Worm (Caenorhabditis elegans) whole organism, mixed stage, embryonic: ENCODE data around the gene T02H6.1.

ENCODE experiments used
- M03D4.4 ChIP-seq: sonication (generic microtip); optimal IDR thresholded peaks from 2 replicates; lab custom pipeline; 2017; ENCODE audit warnings: mild to moderate bottlenecking, missing genetic modification characterization, missing compliant biosample characterization
- bed-3 ChIP-seq: fragments of 200-800 bp; sonication (Bioruptor generic); optimal IDR thresholded peaks from 3 replicates; lab custom pipeline; 2018; ENCODE audit warnings: mild to moderate bottlenecking, missing genetic modification characterization, moderate library complexity, missing compliant biosample characterization
- blmp-1 ChIP-seq: fragments of 150-350 bp; optimal IDR thresholded peaks from 2 replicates; lab custom pipeline; 2014; ENCODE audit warnings: missing biosample characterization, missing genetic modification characterization
- ceh-39 ChIP-seq: fragments of 150-350 bp; optimal IDR thresholded peaks from 2 replicates; lab custom pipeline; 2014; ENCODE audit warnings: missing biosample characterization, missing genetic modification characterization
- ceh-83 ChIP-seq: fragments of 200-800 bp; sonication (Bioruptor generic); optimal IDR thresholded peaks from 2 replicates; lab custom pipeline; 2018; ENCODE audit warnings: mild to moderate bottlenecking, missing genetic modification characterization, missing compliant biosample characterization
- ces-1 ChIP-seq: fragments of 150-350 bp; optimal IDR thresholded peaks from 2 replicates; lab custom pipeline; 2014; ENCODE audit warnings: missing biosample characterization, missing genetic modification reagents, missing genetic modification characterization
- cnd-1 ChIP-seq: fragments of 200-800 bp; sonication (Bioruptor generic); optimal IDR thresholded peaks from 2 replicates; lab custom pipeline; 2018; ENCODE audit warnings: mild to moderate bottlenecking, missing genetic modification characterization, missing compliant biosample characterization
- drap-1 ChIP-seq: fragments of 200-800 bp; sonication (Bioruptor generic); optimal IDR thresholded peaks from 3 replicates; lab custom pipeline; 2018; ENCODE audit warnings: mild to moderate bottlenecking, missing genetic modification characterization, missing compliant biosample characterization
- elt-1 ChIP-seq: sonication (generic microtip); optimal IDR thresholded peaks from 2 replicates; lab custom pipeline; 2017; ENCODE audit warnings: missing genetic modification characterization, mild to moderate bottlenecking, missing compliant biosample characterization, antibody characterized with exemption, moderate library complexity, borderline replicate concordance; ENCODE audit not compliant: insufficient read depth
- elt-3 ChIP-seq: fragments of 150-350 bp; optimal IDR thresholded peaks from 2 replicates; lab custom pipeline; 2014; ENCODE audit warnings: missing biosample characterization, missing genetic modification characterization
- ham-2 ChIP-seq: fragments of 200-800 bp; sonication (Bioruptor generic); optimal IDR thresholded peaks from 2 replicates; lab custom pipeline; 2018; ENCODE audit warnings: mild to moderate bottlenecking, missing genetic modification characterization, missing compliant biosample characterization
- hlh-1 ChIP-seq: fragments of 150-350 bp; optimal IDR thresholded peaks from 2 replicates; lab custom pipeline; 2014; ENCODE audit warnings: missing biosample characterization, missing genetic modification reagents, missing genetic modification characterization
- lin-13 ChIP-seq: fragments of 150-350 bp; optimal IDR thresholded peaks from 2 replicates; lab custom pipeline; 2014; ENCODE audit warnings: missing biosample characterization, missing genetic modification characterization
- lin-32 ChIP-seq: fragments of 200-800 bp; sonication (Bioruptor generic); optimal IDR thresholded peaks from 2 replicates; lab custom pipeline; 2018; ENCODE audit warnings: mild to moderate bottlenecking, missing genetic modification characterization, missing compliant biosample characterization
- lsy-2 ChIP-seq: fragments of 150-350 bp; optimal IDR thresholded peaks from 2 replicates; lab custom pipeline; 2014; ENCODE audit warnings: missing biosample characterization, missing genetic modification characterization
- mab-5 ChIP-seq: fragments of 150-350 bp; optimal IDR thresholded peaks from 2 replicates; lab custom pipeline; 2014; ENCODE audit warnings: missing biosample characterization, missing genetic modification characterization
- mep-1 ChIP-seq: fragments of 150-350 bp; optimal IDR thresholded peaks from 2 replicates; lab custom pipeline; 2017; ENCODE audit warnings: missing biosample characterization, missing genetic modification reagents, missing genetic modification characterization, inconsistent platforms
- mls-2 ChIP-seq: sonication (generic microtip); optimal IDR thresholded peaks from 2 replicates; lab custom pipeline; 2016; ENCODE audit warnings: mild to moderate bottlenecking, missing genetic modification characterization, moderate library complexity, missing compliant biosample characterization
- nhr-12 ChIP-seq: fragments of 150-350 bp; optimal IDR thresholded peaks from 2 replicates; lab custom pipeline; 2014; ENCODE audit warnings: missing biosample characterization, missing genetic modification characterization
- nhr-2 ChIP-seq: fragments of 150-350 bp; optimal IDR thresholded peaks from 2 replicates; lab custom pipeline; 2014; ENCODE audit warnings: missing biosample characterization, missing genetic modification characterization
- nhr-237 ChIP-seq: fragments of 150-350 bp; optimal IDR thresholded peaks from 2 replicates; lab custom pipeline; 2014; ENCODE audit warnings: missing biosample characterization, missing genetic modification characterization
- nhr-28 ChIP-seq: fragments of 150-350 bp; optimal IDR thresholded peaks from 2 replicates; lab custom pipeline; 2014; ENCODE audit warnings: missing biosample characterization, missing genetic modification characterization
- nhr-76 ChIP-seq: sonication (generic microtip); optimal IDR thresholded peaks from 2 replicates; lab custom pipeline; 2017; ENCODE audit warnings: missing biosample characterization, missing genetic modification characterization
- pha-4 ChIP-seq: fragments of 150-350 bp; optimal IDR thresholded peaks from 2 replicates; lab custom pipeline; 2018; ENCODE audit warnings: missing biosample characterization, missing genetic modification reagents, missing genetic modification characterization
- sptf-1 ChIP-seq: sonication (generic microtip); optimal IDR thresholded peaks from 2 replicates; lab custom pipeline; 2017; ENCODE audit warnings: mild to moderate bottlenecking, missing genetic modification characterization, moderate library complexity, missing compliant biosample characterization
- tbx-8 ChIP-seq: fragments of 200-800 bp; sonication (Bioruptor generic); optimal IDR thresholded peaks from 2 replicates; lab custom pipeline; 2018; ENCODE audit warnings: mild to moderate bottlenecking, missing genetic modification characterization, moderate library complexity, missing compliant biosample characterization
- unc-120 ChIP-seq: sonication (generic microtip); optimal IDR thresholded peaks from 2 replicates; lab custom pipeline; 2017; ENCODE audit warnings: missing genetic modification characterization, missing compliant biosample characterization; ENCODE audit not compliant: poor library complexity, severe bottlenecking
- unc-39 ChIP-seq: fragments of 150-350 bp; optimal IDR thresholded peaks from 2 replicates; lab custom pipeline; 2014; ENCODE audit warnings: missing biosample characterization, missing genetic modification characterization
- unc-62 ChIP-seq: fragments of 150-350 bp; optimal IDR thresholded peaks from 2 replicates; lab custom pipeline; 2014; ENCODE audit warnings: missing biosample characterization, missing genetic modification reagents, missing genetic modification characterization
- zip-8 ChIP-seq: fragments of 150-350 bp; optimal IDR thresholded peaks from 2 replicates; lab custom pipeline; 2014; ENCODE audit warnings: missing biosample characterization, missing genetic modification characterization
- ztf-11 ChIP-seq: fragments of 150-350 bp; optimal IDR thresholded peaks from 2 replicates; lab custom pipeline; 2014; ENCODE audit warnings: missing biosample characterization, missing genetic modification characterization

Gene T02H6.1

DNA sequence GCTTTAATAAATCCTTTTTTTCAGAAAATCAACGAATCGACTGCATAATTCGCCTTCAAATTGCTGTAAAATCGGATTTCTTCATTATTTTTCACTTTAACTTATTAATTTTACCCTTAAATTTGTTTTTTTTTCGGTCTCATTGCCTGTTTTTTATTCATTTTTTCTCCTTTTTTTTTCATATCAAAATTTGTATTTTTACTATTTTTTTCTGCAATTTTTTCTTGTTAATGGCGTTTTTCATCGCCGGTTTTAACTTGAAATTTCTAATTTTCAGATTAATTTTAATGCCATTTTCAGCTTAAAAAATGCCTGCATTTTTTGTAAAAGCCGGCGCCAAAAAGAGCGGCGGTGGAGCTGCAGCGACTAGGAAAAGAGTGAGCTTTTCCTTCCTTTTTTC, at the start of gene T02H6.1:
Gene T02H6.1, plus strand, starts transcription at position 301 of the 400 bp plus-strand sequence.
- no peak for TF ChIP-seq cnd-1 (tag; lab: Kevin White, UChicago)
- TF ChIP-seq elt-3 (tag; lab: Kevin White, UChicago), result no peak
- TF ChIP-seq lsy-2 (tag; lab: Kevin White, UChicago), result no peak
- no peak for TF ChIP-seq unc-39 (tag; lab: Kevin White, UChicago)
- no peak for TF ChIP-seq nhr-237 (tag; lab: Kevin White, UChicago)
- TF ChIP-seq ces-1, result no peak
- no peak for TF ChIP-seq nhr-2 (tag; lab: Kevin White, UChicago)
- no peak for TF ChIP-seq lin-13 (tag; lab: Kevin White, UChicago)
- no peak for TF ChIP-seq tbx-8 (GFP tag; lab: Kevin White, UChicago)
- no peak for TF ChIP-seq M03D4.4
- no peak for TF ChIP-seq lin-32 (GFP tag; lab: Kevin White, UChicago)
- no peak for TF ChIP-seq bed-3
- TF ChIP-seq, all 35 proteins: peak for 0

DNA sequence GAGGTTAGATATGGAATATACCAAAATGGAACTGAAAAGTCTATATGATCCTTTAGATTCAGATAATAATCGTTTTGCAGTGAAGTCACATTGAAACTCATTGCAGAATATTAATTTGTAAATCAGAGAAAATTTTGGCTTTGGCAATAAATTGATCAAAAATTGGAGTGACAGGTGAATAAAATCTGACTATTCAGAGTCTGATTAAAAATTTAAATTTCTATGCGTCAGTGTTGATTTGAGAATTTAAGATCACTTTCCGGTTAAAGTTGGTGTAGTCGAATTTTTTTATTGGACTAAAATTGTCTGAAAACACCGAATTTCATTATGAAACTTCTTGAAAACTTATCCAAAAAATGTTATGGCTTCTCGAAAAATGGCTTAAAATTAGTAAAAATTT, 47.5 kb upstream of the T02H6.1 start, which contains the start of gene sri-45:
Gene sri-45, minus strand, starts transcription at position 101 of the 400 bp plus-strand sequence.
- TF ChIP-seq nhr-2 (tag; lab: Kevin White, UChicago) (no peak), ztf-11 (tag; lab: Kevin White, UChicago) (no peak), ceh-83 (GFP tag; lab: Kevin White, UChicago) (no peak), ham-2 (GFP tag; lab: Kevin White, UChicago) (no peak), elt-1 (tag; lab: Kevin White, UChicago) (no peak), lin-13 (tag; lab: Kevin White, UChicago) (no peak), unc-120 (no peak), elt-3 (tag; lab: Kevin White, UChicago) (no peak), nhr-76 (no peak), zip-8 (no peak), unc-62 (GFP tag; lab: Kevin White, UChicago) (no peak), lin-32 (GFP tag; lab: Kevin White, UChicago) (no peak), mep-1 (tag; lab: Kevin White, UChicago) (no peak)
- TF ChIP-seq, all 35 proteins: peak for 0

DNA sequence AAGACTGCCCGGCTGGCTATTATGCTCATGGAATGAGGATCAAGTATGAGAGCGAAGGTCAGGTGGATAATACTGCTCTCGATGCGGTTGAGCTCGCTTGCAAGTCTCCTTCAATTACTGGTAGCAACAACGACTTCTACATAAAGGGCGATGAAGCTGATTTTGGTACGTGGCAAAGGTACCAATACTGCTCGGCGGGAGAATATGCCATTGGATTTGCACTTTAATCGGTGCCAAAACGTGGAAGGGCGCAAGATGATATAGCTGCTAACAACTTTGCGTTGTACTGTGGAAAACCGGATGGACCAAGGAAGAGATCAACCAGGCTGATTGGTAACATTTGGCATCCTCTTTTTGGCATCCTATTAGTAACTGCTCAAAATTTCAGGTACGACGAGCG, 41.3 kb upstream of the T02H6.1 start:
- TF ChIP-seq bed-3 (no peak), lin-13 (tag; lab: Kevin White, UChicago) (no peak)
- TF ChIP-seq, all 35 proteins: peak for 0

DNA sequence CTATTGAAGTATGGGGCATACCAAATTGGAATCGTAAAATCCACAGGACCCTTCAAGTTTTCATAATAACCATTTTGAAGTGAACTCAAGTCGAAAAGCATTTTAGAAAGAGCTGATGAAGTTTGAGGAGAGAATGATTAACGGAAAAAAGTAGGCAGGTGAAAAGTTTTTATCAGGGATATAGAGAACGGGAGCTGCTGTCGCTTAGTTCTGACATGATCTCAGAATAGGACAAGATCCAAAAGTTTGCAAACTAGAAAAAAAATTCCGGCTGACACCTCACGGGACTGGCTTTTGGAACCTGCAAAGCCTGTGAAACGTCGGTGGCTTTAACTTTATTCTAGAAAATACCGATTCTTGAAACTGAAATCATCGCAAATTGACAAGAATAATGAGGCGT, 38.2 kb upstream of the T02H6.1 start, which contains the start of gene sri-46:
Gene sri-46, minus strand, starts transcription at position 101 of the 400 bp plus-strand sequence.
- TF ChIP-seq tbx-8 (GFP tag; lab: Kevin White, UChicago) (no peak), lin-32 (GFP tag; lab: Kevin White, UChicago) (no peak), ham-2 (GFP tag; lab: Kevin White, UChicago) (no peak), nhr-76 (no peak), M03D4.4 (no peak), mls-2 (tag; lab: Kevin White, UChicago) (no peak), nhr-237 (tag; lab: Kevin White, UChicago) (no peak), pha-4 (tag; lab: Kevin White, UChicago) (no peak), cnd-1 (tag; lab: Kevin White, UChicago) (no peak), ceh-39 (tag; lab: Kevin White, UChicago) (no peak), hlh-1 (no peak), elt-3 (tag; lab: Kevin White, UChicago) (no peak), sptf-1 (tag; lab: Kevin White, UChicago) (no peak), lin-13 (tag; lab: Kevin White, UChicago) (no peak), blmp-1 (tag; lab: Kevin White, UChicago) (no peak), ces-1 (no peak), mab-5 (tag; lab: Kevin White, UChicago) (no peak), nhr-2 (tag; lab: Kevin White, UChicago) (no peak)

DNA sequence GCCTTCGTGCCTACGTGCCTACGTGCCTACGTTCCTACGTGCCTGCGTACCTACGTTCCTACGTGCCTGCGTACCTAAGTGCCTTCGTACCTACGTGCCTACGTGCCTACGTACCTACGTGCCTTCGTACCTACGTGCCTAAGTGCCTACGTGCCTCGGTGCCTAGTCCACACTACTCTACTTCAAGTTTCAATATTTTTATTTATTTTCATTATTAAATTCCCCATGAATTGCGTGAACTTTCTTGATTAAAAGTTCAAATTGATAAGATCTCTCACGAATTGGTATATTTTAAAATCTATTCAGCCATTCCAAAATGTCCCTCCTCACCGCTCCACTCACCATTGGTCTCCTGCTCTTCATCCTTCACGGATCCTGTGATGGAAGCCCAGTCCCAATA, 35.1 kb upstream of the T02H6.1 start, which contains the start of gene Y39F10C.3:
Gene Y39F10C.3, plus strand, starts transcription at position 301 of the 400 bp plus-strand sequence.
- TF ChIP-seq mls-2 (tag; lab: Kevin White, UChicago) (no peak), M03D4.4 (no peak), ceh-39 (tag; lab: Kevin White, UChicago) (no peak), lin-32 (GFP tag; lab: Kevin White, UChicago) (no peak), nhr-28 (no peak), hlh-1 (no peak), nhr-12 (tag; lab: Kevin White, UChicago) (no peak), nhr-237 (tag; lab: Kevin White, UChicago) (no peak), mab-5 (tag; lab: Kevin White, UChicago) (no peak), elt-3 (tag; lab: Kevin White, UChicago) (no peak), sptf-1 (tag; lab: Kevin White, UChicago) (no peak), zip-8 (no peak), nhr-76 (no peak), drap-1 (GFP tag; lab: Kevin White, UChicago) (no peak)
